Worm (Caenorhabditis elegans) whole organism, young adult: Measurements from ENCODE around the gene trpp-6.

ENCODE experiments used
- B0261.1 ChIP-seq: sonication (generic microtip); optimal IDR thresholded peaks from 2 replicates; lab custom pipeline; 2016; ENCODE audit warnings: mild to moderate bottlenecking, missing genetic modification characterization, moderate library complexity, missing compliant biosample characterization
- C06A6.2 ChIP-seq: fragments of 200-800 bp; sonication (Bioruptor generic); conservative IDR thresholded peaks from 2 replicates; pipeline ENCODE4 v1.3.6; 2022; ENCODE audit warnings: missing genetic modification characterization, missing compliant biosample characterization
- F23B12.7 ChIP-seq: sonication (generic microtip); optimal IDR thresholded peaks from 2 replicates; lab custom pipeline; 2017; ENCODE audit warnings: missing genetic modification characterization, mild to moderate bottlenecking, missing compliant biosample characterization, antibody characterized with exemption, moderate library complexity; ENCODE audit not compliant: insufficient read depth
- F33H1.4 ChIP-seq: fragments of 200-800 bp; sonication (Bioruptor generic); IDR thresholded peaks from 2 replicates; pipeline ENCODE4 v1.3.6; 2022; ENCODE audit warnings: missing genetic modification reagents, missing genetic modification characterization, missing compliant biosample characterization
- Y56A3A.18 ChIP-seq: fragments of 200-800 bp; sonication (Bioruptor generic); IDR thresholded peaks from 2 replicates; pipeline ENCODE4 v1.3.6; 2022; ENCODE audit warnings: missing genetic modification reagents, missing genetic modification characterization, missing compliant biosample characterization
- akir-1 ChIP-seq: fragments of 200-800 bp; sonication (Bioruptor generic); optimal IDR thresholded peaks from 2 replicates; lab custom pipeline; 2018; ENCODE audit warnings: mild to moderate bottlenecking, missing genetic modification characterization, moderate library complexity, missing compliant biosample characterization
- attf-5 ChIP-seq: fragments of 200-800 bp; sonication (Bioruptor generic); optimal IDR thresholded peaks from 2 replicates; lab custom pipeline; 2018; ENCODE audit warnings: mild to moderate bottlenecking, missing genetic modification characterization, missing compliant biosample characterization
- bed-2 ChIP-seq: fragments of 200-800 bp; sonication (Bioruptor generic); IDR thresholded peaks from 2 replicates; pipeline ENCODE4 v1.3.6; 2022; ENCODE audit warnings: missing genetic modification reagents, missing genetic modification characterization, missing compliant biosample characterization
- ccch-3 ChIP-seq: fragments of 200-800 bp; sonication (Bioruptor generic); optimal IDR thresholded peaks from 2 replicates; lab custom pipeline; 2018; ENCODE audit warnings: mild to moderate bottlenecking, missing genetic modification characterization, missing compliant biosample characterization
- cebp-1 ChIP-seq, 2 experiments: fragments of 200-800 bp in 1 of 2; sonication (Bioruptor generic) in 1 of 2; sonication (generic microtip) in 1 of 2; IDR thresholded peaks in 1 of 2; optimal IDR thresholded peaks in 1 of 2; 2 replicates each; pipeline versions ENCODE4 v1.3.6 to Lab custom; 2017 to 2022; ENCODE audit warnings: missing compliant biosample characterization in 2 of 2, missing genetic modification characterization in 2 of 2, mild to moderate bottlenecking in 1 of 2, missing genetic modification reagents in 1 of 2, moderate library complexity in 1 of 2
- cebp-2 ChIP-seq: fragments of 200-800 bp; sonication (Bioruptor generic); IDR thresholded peaks from 2 replicates; pipeline ENCODE4 v1.3.6; 2022; ENCODE audit warnings: missing genetic modification characterization, missing compliant biosample characterization
- chd-7 ChIP-seq: sonication (generic microtip); optimal IDR thresholded peaks from 2 replicates; lab custom pipeline; 2016; ENCODE audit warnings: mild to moderate bottlenecking, missing genetic modification characterization, moderate library complexity, missing compliant biosample characterization
- die-1 ChIP-seq: sonication (generic microtip); optimal IDR thresholded peaks from 2 replicates; lab custom pipeline; 2016; ENCODE audit warnings: missing genotype, mild to moderate bottlenecking, missing genetic modification characterization, missing compliant biosample characterization
- dox-1 ChIP-seq: fragments of 200-800 bp; sonication (Bioruptor generic); IDR thresholded peaks from 2 replicates; pipeline ENCODE4 v1.3.6; 2022; ENCODE audit warnings: missing genetic modification reagents, missing genetic modification characterization, missing compliant biosample characterization
- dpl-1 ChIP-seq: fragments of 150-350 bp; optimal IDR thresholded peaks from 2 replicates; lab custom pipeline; 2014; ENCODE audit warnings: missing biosample characterization, missing genetic modification reagents, missing genetic modification characterization
- efl-1 ChIP-seq: fragments of 150-350 bp; optimal IDR thresholded peaks from 2 replicates; lab custom pipeline; 2014; ENCODE audit warnings: missing biosample characterization, missing genetic modification reagents, missing genetic modification characterization
- egl-44 ChIP-seq: fragments of 200-800 bp; sonication (Bioruptor generic); IDR thresholded peaks from 2 replicates; pipeline ENCODE4 v1.3.6; 2022; ENCODE audit warnings: missing genetic modification reagents, missing genetic modification characterization, missing compliant biosample characterization
- egrh-3 ChIP-seq: fragments of 200-800 bp; sonication (Bioruptor generic); IDR thresholded peaks from 2 replicates; pipeline ENCODE4 v1.3.6; 2022; ENCODE audit warnings: missing genetic modification reagents, missing genetic modification characterization, missing compliant biosample characterization
- ets-4 ChIP-seq: fragments of 200-800 bp; sonication (Bioruptor generic); optimal IDR thresholded peaks from 2 replicates; lab custom pipeline; 2018; ENCODE audit warnings: mild to moderate bottlenecking, missing genetic modification characterization, missing compliant biosample characterization
- gei-17 ChIP-seq: fragments of 200-800 bp; sonication (Bioruptor generic); optimal IDR thresholded peaks from 2 replicates; lab custom pipeline; 2018; ENCODE audit warnings: mild to moderate bottlenecking, missing genetic modification characterization, missing compliant biosample characterization
- him-1 ChIP-seq: sonication (generic microtip); optimal IDR thresholded peaks from 2 replicates; lab custom pipeline; 2016; ENCODE audit warnings: missing genotype, missing genetic modification reagents, missing genetic modification characterization, missing compliant biosample characterization
- hlh-26 ChIP-seq: fragments of 200-800 bp; sonication (Bioruptor generic); conservative IDR thresholded peaks from 2 replicates; pipeline ENCODE4 v1.3.6; 2022; ENCODE audit warnings: missing genetic modification reagents, missing genetic modification characterization, missing compliant biosample characterization
- lag-1 ChIP-seq: fragments of 200-800 bp; sonication (Bioruptor generic); IDR thresholded peaks from 2 replicates; pipeline ENCODE4 v1.3.6; 2022; ENCODE audit warnings: missing genetic modification reagents, missing genetic modification characterization, missing compliant biosample characterization
- lin-40 ChIP-seq: sonication (generic microtip); optimal IDR thresholded peaks from 2 replicates; lab custom pipeline; 2016; ENCODE audit warnings: missing genetic modification characterization, mild to moderate bottlenecking, missing compliant biosample characterization, missing genotype, missing genetic modification reagents
- lin-54 ChIP-seq: fragments of 200-800 bp; sonication (Bioruptor generic); optimal IDR thresholded peaks from 2 replicates; lab custom pipeline; 2018; ENCODE audit warnings: mild to moderate bottlenecking, missing genetic modification characterization, missing compliant biosample characterization
- lir-1 ChIP-seq: fragments of 200-800 bp; sonication (Bioruptor generic); conservative IDR thresholded peaks from 2 replicates; pipeline ENCODE4 v1.3.6; 2022; ENCODE audit warnings: missing genetic modification reagents, missing genetic modification characterization, missing compliant biosample characterization
- lsy-27 ChIP-seq: sonication (generic microtip); optimal IDR thresholded peaks from 2 replicates; lab custom pipeline; 2017; ENCODE audit warnings: missing genetic modification characterization, mild to moderate bottlenecking, missing compliant biosample characterization, antibody characterized with exemption, missing genotype, borderline replicate concordance; ENCODE audit not compliant: insufficient read depth
- madf-6 ChIP-seq: fragments of 200-800 bp; sonication (Bioruptor generic); IDR thresholded peaks from 2 replicates; pipeline ENCODE4 v1.3.6; 2022; ENCODE audit warnings: missing genetic modification reagents, missing genetic modification characterization, missing compliant biosample characterization
- madf-8 ChIP-seq: fragments of 200-800 bp; sonication (Bioruptor generic); conservative IDR thresholded peaks from 2 replicates; pipeline ENCODE4 v1.3.6; 2022; ENCODE audit warnings: missing genetic modification reagents, missing genetic modification characterization, missing compliant biosample characterization
- mel-28 ChIP-seq: sonication (generic microtip); optimal IDR thresholded peaks from 2 replicates; lab custom pipeline; 2016; ENCODE audit warnings: borderline replicate concordance, mild to moderate bottlenecking, missing genetic modification characterization, missing compliant biosample characterization
- nfya-1 ChIP-seq: sonication (generic microtip); optimal IDR thresholded peaks from 2 replicates; lab custom pipeline; 2017; ENCODE audit warnings: antibody characterized with exemption, missing compliant biosample characterization, missing genetic modification characterization, borderline replicate concordance; ENCODE audit not compliant: insufficient read depth
- nhr-80 ChIP-seq: sonication (generic microtip); optimal IDR thresholded peaks from 2 replicates; lab custom pipeline; 2016; ENCODE audit warnings: missing genetic modification characterization, missing compliant biosample characterization
- rec-8 ChIP-seq, 2 experiments: sonication (generic microtip); optimal IDR thresholded peaks; 2 replicates each; lab custom pipeline; 2016; ENCODE audit warnings: mild to moderate bottlenecking in 2 of 2, missing genetic modification characterization in 2 of 2, missing genetic modification reagents in 2 of 2, missing genotype in 2 of 2, missing biosample characterization in 1 of 2, missing compliant biosample characterization in 1 of 2, moderate library complexity in 1 of 2
- repo-1 ChIP-seq: sonication (generic microtip); optimal IDR thresholded peaks from 2 replicates; lab custom pipeline; 2017; ENCODE audit warnings: mild to moderate bottlenecking, missing genetic modification characterization, missing compliant biosample characterization
- snpc-3.4 ChIP-seq: sonication (generic microtip); optimal IDR thresholded peaks from 2 replicates; lab custom pipeline; 2017; ENCODE audit warnings: missing genetic modification characterization, mild to moderate bottlenecking, missing compliant biosample characterization, antibody characterized with exemption, moderate library complexity, missing genotype, missing genetic modification reagents
- snpc-4 ChIP-seq, 5 experiments: fragments of 150-350 bp in 1 of 5; sonication (generic microtip) in 4 of 5; optimal IDR thresholded peaks; 2 replicates each; lab custom pipeline; 2014 to 2018; ENCODE audit warnings: missing genetic modification characterization in 5 of 5, missing biosample characterization in 3 of 5, antibody characterized with exemption in 2 of 5, mild to moderate bottlenecking in 2 of 5, missing compliant biosample characterization in 2 of 5, missing genotype in 2 of 5, moderate library complexity in 2 of 5, missing genetic modification reagents in 1 of 5
- somi-1 ChIP-seq: fragments of 200-800 bp; sonication (Bioruptor generic); optimal IDR thresholded peaks from 2 replicates; lab custom pipeline; 2018; ENCODE audit warnings: mild to moderate bottlenecking, missing genetic modification characterization, missing compliant biosample characterization
- tbp1 ChIP-seq: fragments of 200-800 bp; sonication (Bioruptor generic); optimal IDR thresholded peaks from 2 replicates; lab custom pipeline; 2018; ENCODE audit warnings: mild to moderate bottlenecking, missing genetic modification characterization, missing compliant biosample characterization
- tbx-9 ChIP-seq: sonication (generic microtip); optimal IDR thresholded peaks from 2 replicates; lab custom pipeline; 2016; ENCODE audit warnings: borderline replicate concordance, missing genetic modification characterization, inconsistent platforms, missing compliant biosample characterization
- unc-62 ChIP-seq: fragments of 150-350 bp; optimal IDR thresholded peaks from 2 replicates; lab custom pipeline; 2014; ENCODE audit warnings: missing biosample characterization, missing genetic modification reagents, missing genetic modification characterization
- ztf-28 ChIP-seq: fragments of 200-800 bp; sonication (Bioruptor generic); IDR thresholded peaks from 2 replicates; pipeline ENCODE4 v1.3.6; 2022; ENCODE audit warnings: missing genetic modification reagents, missing genetic modification characterization, missing compliant biosample characterization
- ztf-6 ChIP-seq: fragments of 200-800 bp; sonication (Bioruptor generic); IDR thresholded peaks from 2 replicates; pipeline ENCODE4 v1.3.6; 2022; ENCODE audit warnings: missing genetic modification reagents, missing genetic modification characterization, missing compliant biosample characterization

The trpp-6 gene

ce11 chrV:10023062-10023536 is 31.4 kb downstream of the trpp-6 start (continued):
- TF ChIP-seq nhr-80 (tag; lab: Kevin White, UChicago) = no peak
- no peak for TF ChIP-seq hlh-26 (GFP tag; lab: Robert Waterston, UW)
- TF ChIP-seq unc-62 (GFP tag; lab: Kevin White, UChicago) = no peak
- TF ChIP-seq rec-8 (tag; optimal IDR thresholded peaks at IDR 0.05; lab: Kevin White, UChicago) = peak in 1 of 2 experiments; percentile 61
- TF ChIP-seq bed-2 (GFP tag; lab: Robert Waterston, UW) = no peak
- TF ChIP-seq lag-1 (GFP tag; lab: Robert Waterston, UW) = no peak
- TF ChIP-seq C06A6.2 (GFP tag; lab: Robert Waterston, UW) = no peak
- TF ChIP-seq F33H1.4 (GFP tag; lab: Robert Waterston, UW) = 0 out of 2 replicates have a peak, but pooled peaks have one; percentile 7
- TF ChIP-seq somi-1 (GFP tag; lab: Kevin White, UChicago) = no peak
- TF ChIP-seq ccch-3 (GFP tag; lab: Kevin White, UChicago) = no peak
- no peak for TF ChIP-seq chd-7
- no peak for TF ChIP-seq ztf-6 (GFP tag; lab: Robert Waterston, UW)
- TF ChIP-seq cebp-2 = no peak
- no peak for TF ChIP-seq ets-4 (GFP tag; lab: Kevin White, UChicago)
- TF ChIP-seq egrh-3 (GFP tag; lab: Robert Waterston, UW) = no peak
- TF ChIP-seq Y56A3A.18 (GFP tag; lab: Robert Waterston, UW) = no peak
- TF ChIP-seq repo-1 (tag; lab: Kevin White, UChicago) = peak; percentile 66
- peak; percentile 84 for TF ChIP-seq snpc-3.4 (tag; lab: Kevin White, UChicago)
- no peak for TF ChIP-seq die-1 (tag; lab: Kevin White, UChicago)
- no peak for TF ChIP-seq lsy-27 (tag; lab: Kevin White, UChicago)
- no peak for TF ChIP-seq tbx-9 (tag; lab: Kevin White, UChicago)
- TF ChIP-seq mel-28 (tag; lab: Kevin White, UChicago) = no peak
- no peak for TF ChIP-seq gei-17 (GFP tag; lab: Kevin White, UChicago)
- no peak for TF ChIP-seq nfya-1
- TF ChIP-seq, all 124 proteins: peak for 34

ce11 chrV:10030992-10031383 is 39.3 kb downstream of the trpp-6 start, which contains the start of gene acl-2:
TSS of gene acl-2 (minus strand) at chrV:10031092.
- TF ChIP-seq ztf-28 (GFP tag; lab: Robert Waterston, UW) (no peak), gei-17 (GFP tag; lab: Kevin White, UChicago) (no peak), him-1 (no peak)

- TF ChIP-seq akir-1 (GFP tag; lab: Kevin White, UChicago) (no peak), lin-40 (tag; lab: Kevin White, UChicago) (peak; percentile 41), efl-1 (peak; percentile 57), madf-6 (GFP tag; lab: Robert Waterston, UW) (peak; percentile 60; the same call in 1 of the 2 replicates), F23B12.7 (peak; percentile 17), lir-1 (GFP tag; lab: Robert Waterston, UW) (0 out of 2 replicates have a peak, but pooled peaks have one; percentile 23), cebp-1 (GFP tag; IDR thresholded peaks at IDR 0.05; lab: Robert Waterston, UW) (no peak), cebp-1 (tag; optimal IDR thresholded peaks at IDR 0.05; lab: Kevin White, UChicago) (peak; percentile 9), madf-8 (GFP tag; lab: Robert Waterston, UW) (0 out of 2 replicates have a peak, but pooled peaks have one; percentile 10), attf-5 (GFP tag; lab: Kevin White, UChicago) (peak; percentile 17), snpc-4 (GFP tag; optimal IDR thresholded peaks at IDR 0.05; lab: Kevin White, UChicago) (no peak), snpc-4 (tag; optimal IDR thresholded peaks at IDR 0.05; lab: Kevin White, UChicago) (peak in 1 of 4 experiments; percentile 34), dpl-1 (GFP tag; lab: Kevin White, UChicago) (peak; percentile 11), tbp1 (GFP tag; lab: Kevin White, UChicago) (no peak), lin-54 (GFP tag; lab: Kevin White, UChicago) (peak; percentile 66), dox-1 (GFP tag; lab: Robert Waterston, UW) (peak; percentile 50), nhr-80 (tag; lab: Kevin White, UChicago) (peak; percentile 79), egl-44 (GFP tag; lab: Robert Waterston, UW) (no peak), B0261.1 (tag; lab: Kevin White, UChicago) (no peak)
Observed at ce11 chrV:10031384-10032171, 39.9 kb downstream of the trpp-6 start.
